Fruit fly (Drosophila melanogaster) whole organism, pupa: ENCODE measurements around the gene natalisin.

Experiments used
- CG10348 ChIP-seq: fragments of 200-800 bp; sonication (Bioruptor generic); IDR thresholded peaks from 2 replicates; pipeline ENCODE4 v1.3.6; 2022; ENCODE audit warnings: missing biosample characterization, missing genetic modification characterization
- CG12605 ChIP-seq: fragments of 200-800 bp; sonication (Bioruptor generic); IDR thresholded peaks from 2 replicates; pipeline ENCODE4 v1.3.6; 2022; ENCODE audit warnings: missing biosample characterization, missing genetic modification characterization
- CG13204 ChIP-seq: fragments of 200-800 bp; sonication (Bioruptor generic); optimal IDR thresholded peaks from 2 replicates; lab custom pipeline; 2018; ENCODE audit warnings: missing biosample characterization, mild to moderate bottlenecking, missing genetic modification characterization, moderate library complexity
- CG14655 ChIP-seq: fragments of 200-800 bp; sonication (Bioruptor generic); optimal IDR thresholded peaks from 3 replicates; lab custom pipeline; 2017; ENCODE audit warnings: mild to moderate bottlenecking, missing biosample characterization, missing genetic modification reagents, missing genetic modification characterization
- CG15710 ChIP-seq: fragments of 200-800 bp; sonication (Bioruptor generic); optimal IDR thresholded peaks from 2 replicates; lab custom pipeline; 2018; ENCODE audit warnings: missing biosample characterization, mild to moderate bottlenecking, missing genetic modification characterization, moderate library complexity
- CG17806 ChIP-seq: fragments of 200-800 bp; sonication (Bioruptor generic); optimal IDR thresholded peaks from 2 replicates; lab custom pipeline; 2018; ENCODE audit warnings: missing biosample characterization, mild to moderate bottlenecking, missing genetic modification characterization, moderate library complexity
- CG32121 ChIP-seq: fragments of 200-800 bp; sonication (Bioruptor generic); IDR thresholded peaks from 2 replicates; pipeline ENCODE4 v1.3.6; 2022; ENCODE audit warnings: missing biosample characterization, missing genetic modification characterization
- CG34367 ChIP-seq: fragments of 200-800 bp; sonication (Bioruptor generic); optimal IDR thresholded peaks from 2 replicates; lab custom pipeline; 2018; ENCODE audit warnings: missing biosample characterization, mild to moderate bottlenecking, missing genetic modification characterization
- CG4496 ChIP-seq: fragments of 200-800 bp; sonication (Bioruptor generic); IDR thresholded peaks from 3 replicates; pipeline ENCODE4 v1.3.6; 2022; ENCODE audit warnings: missing biosample characterization, missing genetic modification characterization
- CG8159 ChIP-seq: fragments of 200-800 bp; sonication (Bioruptor generic); optimal IDR thresholded peaks from 3 replicates; lab custom pipeline; 2018; ENCODE audit warnings: missing biosample characterization, mild to moderate bottlenecking, missing genetic modification characterization, moderate library complexity
- CG8301 ChIP-seq: fragments of 200-800 bp; sonication (Bioruptor generic); optimal IDR thresholded peaks from 2 replicates; lab custom pipeline; 2018; ENCODE audit warnings: missing biosample characterization, mild to moderate bottlenecking, missing genetic modification characterization
- CG9948 ChIP-seq: fragments of 200-800 bp; sonication (Bioruptor generic); optimal IDR thresholded peaks from 2 replicates; lab custom pipeline; 2018; ENCODE audit warnings: missing biosample characterization, mild to moderate bottlenecking, missing genetic modification characterization, moderate library complexity
- D1 ChIP-seq: fragments of 200-800 bp; sonication (Bioruptor generic); optimal IDR thresholded peaks from 2 replicates; lab custom pipeline; 2018; ENCODE audit warnings: missing biosample characterization, mild to moderate bottlenecking, missing genetic modification characterization, moderate library complexity
- EcR ChIP-seq: fragments of 200-800 bp; sonication (Bioruptor generic); optimal IDR thresholded peaks from 3 replicates; lab custom pipeline; 2019; ENCODE audit warnings: missing biosample characterization, missing genetic modification characterization, mild to moderate bottlenecking, moderate library complexity, missing genetic modification reagents
- Ets98B ChIP-seq: fragments of 200-800 bp; sonication (Bioruptor generic); IDR thresholded peaks from 2 replicates; pipeline ENCODE4 v1.3.6; 2022; ENCODE audit warnings: missing biosample characterization, missing genetic modification characterization
- Pif1A ChIP-seq: fragments of 200-800 bp; sonication (Bioruptor generic); optimal IDR thresholded peaks from 3 replicates; lab custom pipeline; 2016; ENCODE audit warnings: missing biosample characterization, missing genetic modification characterization
- Pif1B ChIP-seq: fragments of 200-800 bp; sonication (Bioruptor generic); optimal IDR thresholded peaks from 3 replicates; lab custom pipeline; 2016; ENCODE audit warnings: missing biosample characterization, missing genetic modification characterization
- Snoo ChIP-seq: fragments of 200-800 bp; sonication (Bioruptor generic); optimal IDR thresholded peaks from 3 replicates; lab custom pipeline; 2017; ENCODE audit warnings: missing biosample characterization, mild to moderate bottlenecking, missing genetic modification characterization, inconsistent platforms
- fd96Ca ChIP-seq: fragments of 200-800 bp; sonication (Bioruptor generic); IDR thresholded peaks from 3 replicates; pipeline ENCODE4 v1.3.6; 2022; ENCODE audit warnings: missing biosample characterization, missing genetic modification characterization
- gl ChIP-seq: fragments of 200-800 bp; sonication (Bioruptor generic); optimal IDR thresholded peaks from 2 replicates; lab custom pipeline; 2018; ENCODE audit warnings: missing biosample characterization, mild to moderate bottlenecking, missing genetic modification characterization
- rn ChIP-seq: fragments of 200-800 bp; sonication (Bioruptor generic); IDR thresholded peaks from 2 replicates; pipeline ENCODE4 v1.3.6; 2022; ENCODE audit warnings: missing biosample characterization, missing genetic modification characterization

The natalisin gene

DNA sequence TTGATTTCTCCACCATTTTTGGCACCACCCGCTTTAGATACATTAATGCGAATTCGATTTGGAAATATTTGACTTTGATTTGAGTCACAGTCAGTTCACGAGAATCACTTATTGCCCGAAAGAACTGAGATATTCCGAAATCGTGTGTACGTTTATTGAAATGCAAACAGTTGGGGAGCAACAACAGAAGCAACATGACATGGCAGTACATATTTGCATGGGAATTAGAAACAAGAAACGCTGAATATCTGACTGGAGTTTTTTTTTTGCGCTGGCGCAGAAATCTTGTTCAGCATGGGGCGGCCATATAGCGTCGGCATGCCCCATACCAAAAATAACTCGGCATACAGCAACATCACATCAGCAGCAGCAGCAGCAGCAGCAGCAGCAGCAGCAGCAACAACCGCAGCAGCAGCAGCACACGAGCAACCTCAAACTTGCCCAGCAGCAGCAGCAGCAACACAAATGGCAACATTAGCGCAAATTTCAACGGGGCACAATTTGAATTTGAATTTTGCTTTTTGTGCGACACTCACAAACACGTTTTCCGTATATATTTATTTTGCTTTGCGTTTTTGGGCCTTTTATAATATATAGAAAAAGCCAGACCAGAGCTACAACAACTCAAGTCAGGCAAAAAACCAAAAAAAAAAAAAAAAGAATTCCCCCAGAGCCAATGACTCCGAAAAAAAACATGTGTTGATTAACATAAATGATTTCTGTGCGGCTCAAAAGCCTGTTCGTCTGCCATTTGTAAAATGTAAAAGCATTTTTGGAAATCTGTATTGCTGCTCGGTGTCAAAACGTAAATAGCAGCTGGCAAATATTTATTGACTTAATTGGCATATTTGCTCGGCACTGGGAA, 32.9 kb downstream of the natalisin start:
- no peak for TF ChIP-seq CG8159 (tag; lab: Kevin White, UChicago)
- peak; percentile 21; the same call in 1 of the 2 replicates for TF ChIP-seq CG12605 (GFP tag; lab: Robert Waterston, UW)
- TF ChIP-seq CG17806 (tag; lab: Kevin White, UChicago), result no peak
- TF ChIP-seq CG32121 (GFP tag; lab: Robert Waterston, UW), result peak; percentile 53; the same call in 1 of the 2 replicates
- no peak for TF ChIP-seq CG10348 (GFP tag; lab: Robert Waterston, UW)
- no peak for TF ChIP-seq Pif1A (GFP tag; lab: Kevin White, UChicago)
- no peak for TF ChIP-seq gl
- TF ChIP-seq CG9948 (tag; lab: Kevin White, UChicago), result no peak
- peak; percentile 37; the same call in 1 of the 3 replicates for TF ChIP-seq CG4496 (GFP tag; lab: Robert Waterston, UW)
- no peak for TF ChIP-seq fd96Ca
- TF ChIP-seq rn, result no peak
- no peak for TF ChIP-seq Ets98B
- TF ChIP-seq Snoo (tag; lab: Kevin White, UChicago), result peak; percentile 0
- no peak for TF ChIP-seq CG13204 (GFP tag; lab: Kevin White, UChicago)
- TF ChIP-seq EcR (GFP tag; lab: Kevin White, UChicago), result no peak
- no peak for TF ChIP-seq Pif1B
- no peak for TF ChIP-seq CG8301
- no peak for TF ChIP-seq D1 (tag; lab: Kevin White, UChicago)
- TF ChIP-seq CG15710, result no peak
- no peak for TF ChIP-seq CG34367 (tag; lab: Kevin White, UChicago)
- TF ChIP-seq CG14655 (GFP tag; lab: Kevin White, UChicago), result no peak

- TF ChIP-seq CG4496 (GFP tag; lab: Robert Waterston, UW), result no peak
- TF ChIP-seq fd96Ca, result no peak
- no peak for TF ChIP-seq rn
- no peak for TF ChIP-seq CG14655 (GFP tag; lab: Kevin White, UChicago)
- TF ChIP-seq EcR (GFP tag; lab: Kevin White, UChicago), result no peak
- TF ChIP-seq Snoo (tag; lab: Kevin White, UChicago), result no peak
- TF ChIP-seq CG9948 (tag; lab: Kevin White, UChicago), result no peak
- TF ChIP-seq CG17806 (tag; lab: Kevin White, UChicago), result no peak
- no peak for TF ChIP-seq CG12605 (GFP tag; lab: Robert Waterston, UW)
- TF ChIP-seq CG8301, result no peak
- no peak for TF ChIP-seq CG13204 (GFP tag; lab: Kevin White, UChicago)
- TF ChIP-seq D1 (tag; lab: Kevin White, UChicago), result no peak
These were observed 35.7 kb downstream of the natalisin start for dm6 chr3R:14454080-14454479.

DNA sequence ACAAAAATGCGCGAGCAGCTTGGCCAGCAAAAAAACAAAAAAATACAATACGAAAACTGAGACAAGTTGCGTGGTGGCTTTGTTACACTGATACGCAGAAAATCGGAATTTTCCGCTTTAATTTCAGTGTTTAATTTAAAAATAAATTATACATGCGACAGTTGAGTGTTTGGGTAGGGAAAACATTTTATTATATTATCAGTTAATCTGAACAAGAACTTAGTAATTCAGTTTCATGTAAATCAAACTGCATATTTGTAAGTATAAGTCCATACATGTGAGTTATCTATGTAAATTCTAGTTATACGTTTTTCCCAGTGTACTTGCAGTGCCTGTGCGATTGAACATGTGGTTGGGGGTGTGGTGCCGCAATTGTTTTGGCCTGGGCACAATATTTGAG, 37.1 kb downstream of the natalisin start:
- TF ChIP-seq CG14655 (GFP tag; lab: Kevin White, UChicago) (peak; percentile 42), D1 (tag; lab: Kevin White, UChicago) (no peak), EcR (GFP tag; lab: Kevin White, UChicago) (no peak), Snoo (tag; lab: Kevin White, UChicago) (no peak), Pif1A (GFP tag; lab: Kevin White, UChicago) (peak; percentile 6), CG32121 (GFP tag; lab: Robert Waterston, UW) (peak; percentile 67; the same call in 1 of the 2 replicates), CG10348 (GFP tag; lab: Robert Waterston, UW) (no peak), CG17806 (tag; lab: Kevin White, UChicago) (no peak), CG4496 (GFP tag; lab: Robert Waterston, UW) (peak; percentile 71; the same call in 2 of the 3 replicates), Pif1B (no peak), gl (no peak), CG15710 (no peak), rn (no peak), CG8301 (peak; percentile 28), CG34367 (tag; lab: Kevin White, UChicago) (no peak), CG13204 (GFP tag; lab: Kevin White, UChicago) (no peak), CG9948 (tag; lab: Kevin White, UChicago) (no peak), fd96Ca (0 out of 3 replicates have a peak, but pooled peaks have one; percentile 19), CG12605 (GFP tag; lab: Robert Waterston, UW) (no peak), Ets98B (peak; percentile 69), CG8159 (tag; lab: Kevin White, UChicago) (no peak)

- TF ChIP-seq Snoo (tag; lab: Kevin White, UChicago) (no peak), EcR (GFP tag; lab: Kevin White, UChicago) (no peak), CG8301 (peak; percentile 66), Pif1A (GFP tag; lab: Kevin White, UChicago) (no peak), CG13204 (GFP tag; lab: Kevin White, UChicago) (no peak), CG17806 (tag; lab: Kevin White, UChicago) (no peak), CG32121 (GFP tag; lab: Robert Waterston, UW) (no peak), fd96Ca (no peak), CG8159 (tag; lab: Kevin White, UChicago) (no peak), Pif1B (no peak), CG10348 (GFP tag; lab: Robert Waterston, UW) (no peak), CG14655 (GFP tag; lab: Kevin White, UChicago) (peak; percentile 62), CG4496 (GFP tag; lab: Robert Waterston, UW) (no peak)
These were observed 37.9 kb downstream of the natalisin start for dm6 chr3R:14456214-14456862.

DNA sequence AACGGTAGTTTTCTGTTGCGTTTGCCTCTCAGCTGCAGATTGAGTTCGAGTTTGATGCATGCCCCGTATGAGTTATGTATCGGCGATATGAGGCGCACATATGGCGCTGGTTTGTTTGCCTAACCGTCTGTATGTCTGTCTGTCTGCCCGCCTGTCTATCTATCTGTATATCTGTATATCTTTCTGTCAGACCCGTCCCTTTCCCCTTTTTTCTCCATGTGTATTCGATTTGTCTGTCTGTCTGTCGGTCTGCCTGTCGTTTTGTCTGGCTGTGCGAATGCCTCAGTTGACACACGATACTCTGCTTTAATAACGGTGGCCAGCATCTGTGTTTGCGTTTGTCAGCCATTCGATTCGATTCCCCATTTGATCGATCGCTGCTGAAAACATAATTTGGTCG, 38.6 kb downstream of the natalisin start:
- TF ChIP-seq CG14655 (GFP tag; lab: Kevin White, UChicago) (no peak), fd96Ca (no peak), CG13204 (GFP tag; lab: Kevin White, UChicago) (no peak), CG12605 (GFP tag; lab: Robert Waterston, UW) (no peak), CG34367 (tag; lab: Kevin White, UChicago) (no peak)
